Worm (Caenorhabditis elegans) whole organism, L1 larva: ENCODE results near the gene T01D3.3.

ENCODE experiments used
- Y116A8C.19 ChIP-seq: sonication (generic microtip); optimal IDR thresholded peaks from 2 replicates; lab custom pipeline; 2016; ENCODE audit warnings: missing compliant biosample characterization, missing genetic modification characterization, borderline replicate concordance
- ama-1 ChIP-seq: fragments of 150-350 bp; optimal IDR thresholded peaks from 2 replicates; lab custom pipeline; 2014
- ceh-63 ChIP-seq: fragments of 200-800 bp; sonication (Bioruptor generic); optimal IDR thresholded peaks from 2 replicates; lab custom pipeline; 2018; ENCODE audit warnings: mild to moderate bottlenecking, missing genetic modification characterization, missing compliant biosample characterization
- dsc-1 ChIP-seq: sonication (generic microtip); optimal IDR thresholded peaks from 2 replicates; lab custom pipeline; 2016; ENCODE audit warnings: mild to moderate bottlenecking, missing genetic modification characterization, missing compliant biosample characterization
- efl-1 ChIP-seq, 4 experiments: fragments of 150-350 bp; optimal IDR thresholded peaks in 3 of 4; peaks in 1 of 4; 1 replicate in 1 of 4; 2 replicates in 3 of 4; lab custom pipeline; 2014; ENCODE audit warnings: missing biosample characterization in 2 of 4, missing genetic modification characterization in 2 of 4, missing genetic modification reagents in 2 of 4
- efl-3 ChIP-seq: fragments of 200-800 bp; sonication (Bioruptor generic); optimal IDR thresholded peaks from 2 replicates; lab custom pipeline; 2018; ENCODE audit warnings: mild to moderate bottlenecking, missing genetic modification characterization, missing compliant biosample characterization
- elt-2 ChIP-seq: sonication (generic microtip); optimal IDR thresholded peaks from 2 replicates; lab custom pipeline; 2016; ENCODE audit warnings: missing genetic modification characterization, mild to moderate bottlenecking, inconsistent platforms, missing compliant biosample characterization, missing genetic modification reagents
- fkh-10 ChIP-seq: sonication (generic microtip); optimal IDR thresholded peaks from 2 replicates; lab custom pipeline; 2017; ENCODE audit warnings: missing biosample characterization, missing genetic modification reagents, missing genetic modification characterization
- fkh-8 ChIP-seq: sonication (generic microtip); optimal IDR thresholded peaks from 2 replicates; lab custom pipeline; 2016; ENCODE audit warnings: mild to moderate bottlenecking, missing genetic modification characterization, missing compliant biosample characterization
- grh-1 ChIP-seq: fragments of 200-800 bp; sonication (Bioruptor generic); IDR thresholded peaks from 2 replicates; pipeline ENCODE4 v1.3.6; 2022; ENCODE audit warnings: missing genetic modification reagents, missing genetic modification characterization, missing compliant biosample characterization
- irx-1 ChIP-seq: sonication (generic microtip); optimal IDR thresholded peaks from 2 replicates; lab custom pipeline; 2016; ENCODE audit warnings: missing genetic modification characterization, missing compliant biosample characterization
- isw-1 ChIP-seq: fragments of 200-800 bp; sonication (Bioruptor generic); IDR thresholded peaks from 2 replicates; pipeline ENCODE4 v1.3.6; 2022; ENCODE audit warnings: missing genetic modification characterization, missing compliant biosample characterization
- jun-1 ChIP-seq: fragments of 150-350 bp; optimal IDR thresholded peaks from 2 replicates; lab custom pipeline; 2014; ENCODE audit warnings: missing biosample characterization, missing genetic modification reagents, missing genetic modification characterization
- lin-39 ChIP-seq: fragments of 150-350 bp; optimal IDR thresholded peaks from 2 replicates; lab custom pipeline; 2014; ENCODE audit warnings: missing biosample characterization, missing genetic modification reagents, missing genetic modification characterization
- mab-9 ChIP-seq: fragments of 200-800 bp; sonication (Bioruptor generic); IDR thresholded peaks from 2 replicates; pipeline ENCODE4 v1.3.6; 2022; ENCODE audit warnings: missing genetic modification reagents, missing genetic modification characterization, missing compliant biosample characterization
- mef-2 ChIP-seq: fragments of 150-350 bp; optimal IDR thresholded peaks from 2 replicates; lab custom pipeline; 2014; ENCODE audit warnings: missing biosample characterization, missing genetic modification characterization
- nhr-11 ChIP-seq: fragments of 150-350 bp; optimal IDR thresholded peaks from 2 replicates; lab custom pipeline; 2014; ENCODE audit warnings: missing biosample characterization, missing genetic modification characterization
- nhr-19 ChIP-seq: fragments of 200-800 bp; sonication (Bioruptor generic); conservative IDR thresholded peaks from 2 replicates; pipeline ENCODE4 v1.3.6; 2022; ENCODE audit warnings: missing genetic modification characterization, missing compliant biosample characterization
- nhr-20 ChIP-seq: sonication (generic microtip); optimal IDR thresholded peaks from 2 replicates; lab custom pipeline; 2016; ENCODE audit warnings: mild to moderate bottlenecking, missing genetic modification characterization, missing compliant biosample characterization
- nhr-28 ChIP-seq: fragments of 150-350 bp; optimal IDR thresholded peaks from 2 replicates; lab custom pipeline; 2014; ENCODE audit warnings: missing biosample characterization, missing genetic modification characterization
- pag-3 ChIP-seq: sonication (generic microtip); optimal IDR thresholded peaks from 2 replicates; lab custom pipeline; 2017; ENCODE audit warnings: missing genetic modification characterization, mild to moderate bottlenecking, missing compliant biosample characterization, antibody characterized with exemption, borderline replicate concordance; ENCODE audit not compliant: insufficient read depth
- pax-3 ChIP-seq: fragments of 200-800 bp; sonication (Bioruptor generic); optimal IDR thresholded peaks from 2 replicates; lab custom pipeline; 2018; ENCODE audit warnings: mild to moderate bottlenecking, missing genetic modification characterization, moderate library complexity, missing compliant biosample characterization
- rnt-1 ChIP-seq: sonication (generic microtip); optimal IDR thresholded peaks from 2 replicates; lab custom pipeline; 2016; ENCODE audit warnings: mild to moderate bottlenecking, missing genetic modification characterization, moderate library complexity, missing compliant biosample characterization
- sox-4 ChIP-seq: sonication (generic microtip); optimal IDR thresholded peaks from 2 replicates; lab custom pipeline; 2016; ENCODE audit warnings: missing genetic modification characterization, missing compliant biosample characterization
- tbx-2 ChIP-seq: sonication (generic microtip); optimal IDR thresholded peaks from 2 replicates; lab custom pipeline; 2016; ENCODE audit warnings: missing genetic modification characterization, missing compliant biosample characterization
- unc-62 ChIP-seq: fragments of 150-350 bp; optimal IDR thresholded peaks from 2 replicates; lab custom pipeline; 2014; ENCODE audit warnings: missing biosample characterization, missing genetic modification reagents, missing genetic modification characterization
- unc-86 ChIP-seq: sonication (generic microtip); optimal IDR thresholded peaks from 2 replicates; lab custom pipeline; 2016; ENCODE audit warnings: missing genetic modification characterization, missing compliant biosample characterization
- unc-98 ChIP-seq: fragments of 200-800 bp; sonication (Bioruptor generic); IDR thresholded peaks from 2 replicates; pipeline ENCODE4 v1.3.6; 2022; ENCODE audit warnings: missing genetic modification characterization, missing compliant biosample characterization
- vab-15 ChIP-seq: sonication (generic microtip); optimal IDR thresholded peaks from 2 replicates; lab custom pipeline; 2017; ENCODE audit warnings: missing genotype, mild to moderate bottlenecking, missing genetic modification characterization, missing compliant biosample characterization
- xbp-1 ChIP-seq: sonication (generic microtip); optimal IDR thresholded peaks from 2 replicates; lab custom pipeline; 2016; ENCODE audit warnings: missing genetic modification characterization, missing compliant biosample characterization
- zip-4 ChIP-seq: fragments of 200-800 bp; sonication (Bioruptor generic); optimal IDR thresholded peaks from 2 replicates; lab custom pipeline; 2018; ENCODE audit warnings: mild to moderate bottlenecking, missing genetic modification characterization, moderate library complexity, missing compliant biosample characterization
- ztf-4 ChIP-seq: fragments of 150-350 bp; optimal IDR thresholded peaks from 2 replicates; lab custom pipeline; 2014; ENCODE audit warnings: missing biosample characterization, missing genetic modification characterization

T01D3.3 gene

DNA sequence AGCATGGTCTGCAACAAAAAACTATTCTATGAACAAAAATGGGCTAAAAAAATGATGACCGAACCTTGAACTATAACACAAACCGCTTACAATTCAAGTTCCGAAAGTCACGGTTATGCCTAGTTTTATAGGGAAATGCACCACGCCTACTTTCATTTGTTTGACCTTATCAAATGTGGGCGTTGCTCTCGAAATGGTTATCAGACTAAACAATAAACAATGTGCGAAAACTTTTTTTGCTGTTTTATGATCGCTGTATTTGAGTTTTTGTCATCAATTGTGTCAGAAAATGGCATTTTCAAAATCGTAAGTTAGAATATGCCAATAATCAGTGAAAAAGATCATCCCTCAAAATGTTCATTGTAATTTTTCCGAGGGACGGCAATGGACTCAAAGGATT lies 32.1 kb downstream of the T01D3.3 start, which contains the start of gene F35E12.6:
Gene F35E12.6 (minus strand): TSS at position 101 of the 400 bp plus-strand sequence.
- no peak for TF ChIP-seq isw-1 (GFP tag; lab: Robert Waterston, UW)
- peak; percentile 37 for TF ChIP-seq elt-2

DNA sequence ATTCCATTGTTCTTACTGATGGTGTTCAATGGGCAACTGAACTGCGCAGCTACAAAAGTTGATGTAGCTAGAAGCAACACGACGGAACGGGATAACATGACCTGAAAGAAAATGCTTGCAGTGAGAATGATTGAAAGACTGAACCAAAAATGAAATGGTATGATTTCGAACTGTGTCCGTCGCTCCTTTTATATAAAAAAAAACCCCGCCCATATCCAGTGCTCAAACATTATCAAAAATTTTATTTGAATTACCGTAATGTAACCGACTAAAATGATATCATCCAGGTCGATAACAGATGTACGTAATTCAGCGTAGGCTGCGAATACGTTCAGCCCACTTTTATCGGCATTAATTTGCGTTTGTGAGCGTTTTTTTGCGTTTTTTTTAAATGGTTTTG lies 34.3 kb downstream of the T01D3.3 start, which contains the start of gene irg-5:
Gene irg-5 (minus strand): TSS at position 101 of the 400 bp plus-strand sequence.
- no peak for TF ChIP-seq ceh-63
- no peak for TF ChIP-seq rnt-1 (tag; lab: Kevin White, UChicago)
- no peak for TF ChIP-seq efl-3 (GFP tag; lab: Kevin White, UChicago)
- TF ChIP-seq unc-86 (tag; lab: Kevin White, UChicago) = no peak
- no peak for TF ChIP-seq xbp-1 (tag; lab: Kevin White, UChicago)
- no peak for TF ChIP-seq Y116A8C.19 (tag; lab: Kevin White, UChicago)
- TF ChIP-seq efl-1 (optimal IDR thresholded peaks at IDR 0.05; lab: Kevin White, UChicago) = no peak
- TF ChIP-seq efl-1 (GFP tag; optimal IDR thresholded peaks at IDR 0.05 in 1 of 2; lab: Kevin White, UChicago) = no peak
- TF ChIP-seq irx-1 (tag; lab: Kevin White, UChicago) = no peak
- TF ChIP-seq ama-1 (lab: Kevin White, UChicago) = no peak
- TF ChIP-seq fkh-10 = no peak
- no peak for TF ChIP-seq vab-15 (tag; lab: Kevin White, UChicago)
- TF ChIP-seq unc-62 (GFP tag; lab: Kevin White, UChicago) = no peak
- no peak for TF ChIP-seq tbx-2 (tag; lab: Kevin White, UChicago)
- TF ChIP-seq nhr-11 (tag; lab: Kevin White, UChicago) = no peak
- TF ChIP-seq jun-1 = no peak
- TF ChIP-seq mef-2 (tag; lab: Kevin White, UChicago) = no peak
- TF ChIP-seq isw-1 (GFP tag; lab: Robert Waterston, UW) = no peak

DNA sequence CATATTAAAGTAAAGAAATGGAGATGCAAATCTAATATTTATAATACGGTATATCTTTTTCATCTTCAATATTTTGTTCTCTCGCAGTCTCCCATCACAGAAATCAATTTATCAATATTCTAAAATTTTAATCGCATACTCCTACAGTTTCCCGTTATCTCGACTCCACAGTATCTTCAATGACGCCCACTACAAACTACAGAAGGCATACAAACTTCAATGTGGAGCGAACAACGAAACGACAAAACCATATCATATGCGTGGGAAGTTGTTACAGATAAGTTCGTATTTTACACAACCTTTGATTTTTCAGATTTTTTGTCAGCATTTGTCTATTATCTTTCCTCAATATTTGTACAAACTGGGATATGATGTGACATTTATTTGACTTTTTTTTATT lies 35.8 kb downstream of the T01D3.3 start:
- TF ChIP-seq fkh-8 (tag; lab: Kevin White, UChicago) (no peak), ztf-4 (no peak), Y116A8C.19 (tag; lab: Kevin White, UChicago) (no peak), pax-3 (tag; lab: Kevin White, UChicago) (peak; percentile 3), mab-9 (GFP tag; lab: Robert Waterston, UW) (no peak), elt-2 (peak; percentile 67), efl-1 (optimal IDR thresholded peaks at IDR 0.05; lab: Kevin White, UChicago) (no peak), efl-1 (GFP tag; optimal IDR thresholded peaks at IDR 0.05 in 1 of 2; lab: Kevin White, UChicago) (peak in 1 of 2 experiments; percentile 3), lin-39 (tag; lab: Kevin White, UChicago) (no peak), nhr-20 (peak; percentile 21), zip-4 (no peak), nhr-19 (GFP tag; lab: Robert Waterston, UW) (no peak), nhr-28 (tag; lab: Kevin White, UChicago) (no peak)

DNA sequence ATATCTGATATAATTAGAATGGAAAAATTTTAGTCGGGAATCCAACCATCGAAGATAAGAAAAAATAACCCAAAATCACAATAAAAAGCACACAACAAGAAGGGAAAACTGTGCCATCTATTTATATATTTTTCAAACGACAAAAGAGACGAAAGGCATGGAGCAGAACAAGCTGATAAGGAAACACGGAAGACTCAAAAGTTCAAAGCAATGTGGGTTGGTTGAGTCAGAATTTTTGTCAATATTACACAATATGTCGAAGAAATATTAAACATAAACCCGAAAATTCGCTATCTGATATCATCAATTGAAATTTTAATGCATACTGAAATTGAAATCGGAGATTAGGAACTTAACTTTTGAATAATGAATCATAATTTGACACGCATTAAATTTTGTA lies 40.8 kb downstream of the T01D3.3 start, which contains the start of gene F35E12.9:
Gene F35E12.9 (minus strand): TSS at position 227 of the 400 bp plus-strand sequence.
- TF ChIP-seq dsc-1 (tag; lab: Kevin White, UChicago) (no peak), irx-1 (tag; lab: Kevin White, UChicago) (no peak), elt-2 (peak; percentile 78), pax-3 (tag; lab: Kevin White, UChicago) (peak; percentile 55), pag-3 (no peak)

DNA sequence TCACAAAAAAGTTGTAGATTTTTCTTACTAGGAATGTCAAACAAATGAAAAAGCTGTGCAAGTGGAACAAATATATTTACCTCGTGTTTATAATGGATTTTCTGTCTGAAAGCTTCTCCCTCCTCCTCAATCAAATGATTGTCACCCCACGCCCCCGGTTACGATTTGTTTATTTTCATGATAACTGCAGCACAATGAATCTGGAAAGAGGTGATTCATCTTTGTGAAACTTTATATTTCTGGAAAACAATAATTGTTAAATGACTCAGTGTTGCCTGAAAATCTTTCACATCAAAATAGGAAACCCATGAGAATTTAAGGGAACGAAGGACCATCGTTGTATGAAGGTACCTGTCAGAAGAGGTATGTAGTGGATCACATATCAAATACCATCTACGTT lies 44.6 kb downstream of the T01D3.3 start, which contains the start of gene F35E12.10:
Gene F35E12.10 (minus strand): TSS at position 101 of the 400 bp plus-strand sequence.
- TF ChIP-seq sox-4 = no peak
- no peak for TF ChIP-seq fkh-8 (tag; lab: Kevin White, UChicago)
- no peak for TF ChIP-seq lin-39 (tag; lab: Kevin White, UChicago)
- no peak for TF ChIP-seq grh-1 (GFP tag; lab: Robert Waterston, UW)
- TF ChIP-seq unc-62 (GFP tag; lab: Kevin White, UChicago) = no peak
- no peak for TF ChIP-seq vab-15 (tag; lab: Kevin White, UChicago)
- no peak for TF ChIP-seq unc-98
- no peak for TF ChIP-seq rnt-1 (tag; lab: Kevin White, UChicago)
